Fruit fly (Drosophila melanogaster) whole organism, embryonic: ENCODE results near the gene Spase25.

Source experiments
- Aef1 ChIP-seq: fragments of 200-800 bp; sonication (Bioruptor generic); IDR thresholded peaks from 3 replicates; pipeline ENCODE4 v1.3.6; 2022; ENCODE audit warnings: missing biosample characterization, missing genetic modification characterization
- B-H1 ChIP-seq: fragments of 200-800 bp; sonication (Bioruptor generic); IDR thresholded peaks from 3 replicates; pipeline ENCODE4 v1.3.6; 2022; ENCODE audit warnings: missing biosample characterization, missing genetic modification characterization
- CG11456 ChIP-seq: fragments of 200-800 bp; sonication (Bioruptor generic); IDR thresholded peaks from 3 replicates; pipeline ENCODE4 v1.3.6; 2022; ENCODE audit warnings: missing biosample characterization, missing genetic modification characterization
- CG11560 ChIP-seq: fragments of 200-800 bp; sonication (Bioruptor generic); IDR thresholded peaks from 3 replicates; pipeline ENCODE4 v1.3.6; 2022; ENCODE audit warnings: missing biosample characterization, missing genetic modification characterization
- CG13296 ChIP-seq: fragments of 200-800 bp; sonication (Bioruptor generic); optimal IDR thresholded peaks from 3 replicates; lab custom pipeline; 2018; ENCODE audit warnings: missing biosample characterization, mild to moderate bottlenecking, missing genetic modification characterization
- CG14050 ChIP-seq: fragments of 200-800 bp; sonication (Bioruptor generic); IDR thresholded peaks from 3 replicates; pipeline ENCODE4 v1.3.6; 2022; ENCODE audit warnings: missing biosample characterization, missing genetic modification characterization
- CG15269 ChIP-seq: fragments of 200-800 bp; sonication (Bioruptor generic); optimal IDR thresholded peaks from 2 replicates; lab custom pipeline; 2018; ENCODE audit warnings: missing biosample characterization, mild to moderate bottlenecking, missing genetic modification characterization, moderate library complexity
- CG15514 ChIP-seq: fragments of 200-800 bp; sonication (Bioruptor generic); optimal IDR thresholded peaks from 3 replicates; lab custom pipeline; 2017; ENCODE audit warnings: missing biosample characterization, missing genetic modification characterization, mild to moderate bottlenecking, moderate library complexity, missing genetic modification reagents
- CG17359 ChIP-seq: fragments of 200-800 bp; sonication (Bioruptor generic); optimal IDR thresholded peaks from 3 replicates; lab custom pipeline; 2018; ENCODE audit warnings: missing biosample characterization, mild to moderate bottlenecking, missing genetic modification characterization, moderate library complexity
- CG17385 ChIP-seq: fragments of 200-800 bp; sonication (Bioruptor generic); optimal IDR thresholded peaks from 3 replicates; lab custom pipeline; 2018; ENCODE audit warnings: missing biosample characterization, mild to moderate bottlenecking, missing genetic modification characterization
- CG1832 ChIP-seq: fragments of 200-800 bp; sonication (Bioruptor generic); optimal IDR thresholded peaks from 2 replicates; lab custom pipeline; 2017; ENCODE audit warnings: missing biosample characterization, mild to moderate bottlenecking, missing genetic modification characterization, inconsistent platforms
- CG18619 ChIP-seq: fragments of 200-800 bp; sonication (Bioruptor generic); optimal IDR thresholded peaks from 3 replicates; lab custom pipeline; 2017; ENCODE audit warnings: missing biosample characterization, mild to moderate bottlenecking, missing genetic modification characterization
- CG2116 ChIP-seq: fragments of 200-800 bp; sonication (Bioruptor generic); optimal IDR thresholded peaks from 3 replicates; lab custom pipeline; 2018; ENCODE audit warnings: missing biosample characterization, mild to moderate bottlenecking, missing genetic modification characterization
- CG2889 ChIP-seq: fragments of 200-800 bp; sonication (Bioruptor generic); IDR thresholded peaks from 3 replicates; pipeline ENCODE4 v1.3.6; 2022; ENCODE audit warnings: missing biosample characterization, missing genetic modification characterization
- CG30020 ChIP-seq: fragments of 200-800 bp; optimal IDR thresholded peaks from 2 replicates; lab custom pipeline; 2019; ENCODE audit warnings: missing biosample characterization, mild to moderate bottlenecking, missing genetic modification characterization, moderate library complexity
- CG6765 ChIP-seq: fragments of 200-800 bp; sonication (Bioruptor generic); optimal IDR thresholded peaks from 3 replicates; lab custom pipeline; 2017; ENCODE audit warnings: missing biosample characterization, mild to moderate bottlenecking, missing genetic modification characterization
- CG7745 ChIP-seq: fragments of 200-800 bp; sonication (Bioruptor generic); optimal IDR thresholded peaks from 2 replicates; lab custom pipeline; 2018; ENCODE audit warnings: missing biosample characterization, mild to moderate bottlenecking, missing genetic modification characterization, moderate library complexity
- CG7839 ChIP-seq: fragments of 200-800 bp; sonication (Bioruptor generic); optimal IDR thresholded peaks from 3 replicates; lab custom pipeline; 2018; ENCODE audit warnings: missing biosample characterization, mild to moderate bottlenecking, missing genetic modification characterization, moderate library complexity
- CG8290 ChIP-seq, 3 experiments: fragments of 200-800 bp; sonication (Bioruptor generic); optimal IDR thresholded peaks; 2 replicates each; lab custom pipeline; 2016 to 2019; ENCODE audit warnings: missing biosample characterization in 3 of 3, missing genetic modification characterization in 3 of 3, mild to moderate bottlenecking in 2 of 3, moderate library complexity in 1 of 3
- CG8388 ChIP-seq: fragments of 200-800 bp; sonication (Bioruptor generic); optimal IDR thresholded peaks from 2 replicates; lab custom pipeline; 2019; ENCODE audit warnings: missing biosample characterization, mild to moderate bottlenecking, missing genetic modification characterization, moderate library complexity
- Camta ChIP-seq: fragments of 200-800 bp; sonication (Bioruptor generic); optimal IDR thresholded peaks from 2 replicates; lab custom pipeline; 2016; ENCODE audit warnings: missing biosample characterization, missing genetic modification characterization
- Dek ChIP-seq: fragments of 200-800 bp; sonication (Bioruptor generic); optimal IDR thresholded peaks from 3 replicates; lab custom pipeline; 2019; ENCODE audit warnings: missing biosample characterization, mild to moderate bottlenecking, missing genetic modification characterization, moderate library complexity
- E2f1 ChIP-seq: fragments of 200-800 bp; sonication (Bioruptor generic); IDR thresholded peaks from 2 replicates; pipeline ENCODE4 v1.3.6; 2022; ENCODE audit warnings: missing biosample characterization, missing genetic modification characterization
- Fer1 ChIP-seq: fragments of 200-800 bp; sonication (Bioruptor generic); optimal IDR thresholded peaks from 2 replicates; lab custom pipeline; 2017; ENCODE audit warnings: missing biosample characterization, mild to moderate bottlenecking, missing genetic modification characterization
- HmgD ChIP-seq: fragments of 200-800 bp; sonication (Bioruptor generic); optimal IDR thresholded peaks from 3 replicates; lab custom pipeline; 2016; ENCODE audit warnings: missing biosample characterization, missing genetic modification characterization
- Lhr ChIP-seq: fragments of 200-800 bp; sonication (Bioruptor generic); optimal IDR thresholded peaks from 3 replicates; lab custom pipeline; 2017; ENCODE audit warnings: mild to moderate bottlenecking, missing biosample characterization, missing genetic modification reagents, missing genetic modification characterization
- MESR4 ChIP-seq: fragments of 200-800 bp; sonication (Bioruptor generic); optimal IDR thresholded peaks from 2 replicates; lab custom pipeline; 2018; ENCODE audit warnings: missing biosample characterization, mild to moderate bottlenecking, missing genetic modification characterization, moderate library complexity
- Mrtf ChIP-seq: fragments of 200-800 bp; sonication (Bioruptor generic); IDR thresholded peaks from 3 replicates; pipeline ENCODE4 v1.3.6; 2022; ENCODE audit warnings: missing biosample characterization, missing genetic modification characterization
- Nf-YC ChIP-seq: fragments of 200-800 bp; optimal IDR thresholded peaks from 3 replicates; lab custom pipeline; 2019; ENCODE audit warnings: missing biosample characterization, mild to moderate bottlenecking, missing genetic modification characterization, moderate library complexity
- Sin3A ChIP-seq: fragments of >200 bp; optimal IDR thresholded peaks from 2 replicates; lab custom pipeline; 2018
- Six4 ChIP-seq: fragments of 200-800 bp; sonication (Bioruptor generic); optimal IDR thresholded peaks from 2 replicates; lab custom pipeline; 2016; ENCODE audit warnings: missing biosample characterization, missing genetic modification characterization
- Stat92E ChIP-seq, 3 experiments: fragments of >200 bp in 2 of 3; fragments of 200-800 bp in 1 of 3; sonication (Bioruptor generic) in 1 of 3; optimal IDR thresholded peaks; 2 replicates each; lab custom pipeline; 2017 to 2019; ENCODE audit warnings: missing biosample characterization in 3 of 3, missing genetic modification characterization in 3 of 3, mild to moderate bottlenecking in 1 of 3, moderate library complexity in 1 of 3
- TFAM ChIP-seq: fragments of 200-800 bp; sonication (Bioruptor generic); optimal IDR thresholded peaks from 2 replicates; lab custom pipeline; 2017; ENCODE audit warnings: missing biosample characterization, missing genetic modification characterization, inconsistent platforms
- Taf1 ChIP-seq: fragments of 200-800 bp; sonication (Bioruptor generic); IDR thresholded peaks from 2 replicates; pipeline ENCODE4 v1.3.6; 2022; ENCODE audit warnings: missing biosample characterization, missing genetic modification characterization
- amos ChIP-seq: fragments of 200-800 bp; sonication (Bioruptor generic); IDR thresholded peaks from 2 replicates; pipeline ENCODE4 v1.3.6; 2022; ENCODE audit warnings: missing biosample characterization, missing genetic modification characterization; ENCODE audit not compliant: partially characterized antibody
- crp ChIP-seq, 2 experiments: fragments of 200-800 bp; sonication (Bioruptor generic); optimal IDR thresholded peaks; 2 replicates in 1 of 2; 3 replicates in 1 of 2; lab custom pipeline; 2017; ENCODE audit warnings: missing biosample characterization in 2 of 2, missing genetic modification characterization in 2 of 2, mild to moderate bottlenecking in 1 of 2, moderate library complexity in 1 of 2
- dm ChIP-seq: fragments of 200-800 bp; sonication (Bioruptor generic); optimal IDR thresholded peaks from 3 replicates; lab custom pipeline; 2016; ENCODE audit warnings: missing biosample characterization, missing genetic modification characterization
- gce ChIP-seq: fragments of 200-800 bp; sonication (Bioruptor generic); IDR thresholded peaks from 3 replicates; pipeline ENCODE4 v1.3.6; 2022; ENCODE audit warnings: missing biosample characterization, missing genetic modification characterization
- hbn ChIP-seq: fragments of 200-800 bp; sonication (Bioruptor generic); IDR thresholded peaks from 2 replicates; pipeline ENCODE4 v1.3.6; 2022; ENCODE audit warnings: missing biosample characterization, missing genetic modification characterization; ENCODE audit not compliant: partially characterized antibody
- nerfin-2 ChIP-seq: fragments of 200-800 bp; sonication (Bioruptor generic); IDR thresholded peaks from 2 replicates; pipeline ENCODE4 v1.3.6; 2022; ENCODE audit warnings: missing biosample characterization, missing genetic modification characterization; ENCODE audit not compliant: partially characterized antibody
- pho ChIP-seq: fragments of 200-800 bp; sonication (Bioruptor generic); optimal IDR thresholded peaks from 2 replicates; lab custom pipeline; 2016; ENCODE audit warnings: missing biosample characterization, missing genetic modification characterization
- phol ChIP-seq: fragments of 200-800 bp; sonication (Bioruptor generic); optimal IDR thresholded peaks from 3 replicates; lab custom pipeline; 2018; ENCODE audit warnings: missing biosample characterization, mild to moderate bottlenecking, missing genetic modification characterization, moderate library complexity
- scrt ChIP-seq: fragments of 200-800 bp; sonication (Bioruptor generic); optimal IDR thresholded peaks from 2 replicates; lab custom pipeline; 2018; ENCODE audit warnings: missing biosample characterization, mild to moderate bottlenecking, missing genetic modification characterization, moderate library complexity
- sens ChIP-seq: fragments of 200-800 bp; sonication (Bioruptor generic); peaks from one replicate; lab custom pipeline; 2016; ENCODE audit warnings: missing biosample characterization, missing genetic modification characterization
- sr ChIP-seq: fragments of 200-800 bp; sonication (Bioruptor generic); IDR thresholded peaks from 3 replicates; pipeline ENCODE4 v1.3.6; 2022; ENCODE audit warnings: missing biosample characterization, missing genetic modification characterization
- tin ChIP-seq: fragments of 200-800 bp; sonication (Bioruptor generic); optimal IDR thresholded peaks from 3 replicates; lab custom pipeline; 2016; ENCODE audit warnings: missing biosample characterization, missing genetic modification characterization
- vfl ChIP-seq: fragments of 200-800 bp; sonication (Bioruptor generic); optimal IDR thresholded peaks from 2 replicates; lab custom pipeline; 2016; ENCODE audit warnings: missing biosample characterization, missing genetic modification characterization
- z ChIP-seq: fragments of 200-800 bp; sonication (Bioruptor generic); IDR thresholded peaks from 3 replicates; pipeline ENCODE4 v1.3.6; 2022; ENCODE audit warnings: missing biosample characterization, missing genetic modification characterization
- zfh1 ChIP-seq: fragments of 200-800 bp; sonication (Bioruptor generic); IDR thresholded peaks from 3 replicates; pipeline ENCODE4 v1.3.6; 2022; ENCODE audit warnings: missing biosample characterization, missing genetic modification characterization

The Spase25 gene

DNA sequence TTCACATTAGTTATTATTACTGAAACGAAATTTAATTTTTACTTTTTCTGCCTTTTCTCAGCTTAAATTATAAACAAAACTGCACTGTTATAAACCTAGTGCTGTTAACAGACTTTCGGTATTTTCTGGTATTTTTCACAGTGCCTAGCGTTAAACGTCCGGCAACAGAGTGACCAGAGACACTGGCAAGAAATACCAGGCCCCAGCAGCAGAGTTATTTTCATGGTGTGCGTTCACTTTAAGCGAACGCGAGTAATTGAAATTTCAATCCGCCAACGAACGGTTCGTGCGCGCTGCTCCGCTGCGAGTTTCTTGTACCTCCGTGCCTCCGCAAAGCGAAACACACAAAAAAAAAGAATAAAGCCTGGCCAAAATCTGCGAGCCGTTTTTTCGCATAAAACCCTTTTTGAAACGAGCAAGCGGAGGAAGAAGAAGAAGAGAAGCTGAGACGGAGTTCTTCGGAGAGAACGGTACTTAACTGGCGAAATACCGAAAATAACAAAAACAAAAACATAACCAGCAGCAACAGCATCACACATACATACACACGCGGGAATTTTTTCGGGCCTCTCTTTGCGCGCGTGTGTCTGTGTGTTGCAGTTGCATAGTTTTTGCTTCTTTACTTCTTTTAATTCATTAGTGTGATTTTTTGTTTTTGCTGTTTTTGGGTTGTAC is 8.0 kb downstream of the Spase25 start, which contains the start of gene Drak (continued):
- peak; percentile 39 for TF ChIP-seq scrt
- peak; percentile 25 for TF ChIP-seq Dek (tag; lab: Kevin White, UChicago)
- no peak for TF ChIP-seq nerfin-2 (GFP tag; lab: Robert Waterston, UW)
- peak; percentile 20 for TF ChIP-seq Nf-YC (tag; lab: Kevin White, UChicago)
- no peak for TF ChIP-seq B-H1
- peak; percentile 15 for TF ChIP-seq CG15269
- no peak for TF ChIP-seq dm (GFP tag; lab: Kevin White, UChicago)
- TF ChIP-seq CG13296 (GFP tag; lab: Kevin White, UChicago) = peak; percentile 14
- TF ChIP-seq CG11456 = no peak
- no peak for TF ChIP-seq E2f1 (GFP tag; lab: Robert Waterston, UW)
- TF ChIP-seq Stat92E (GFP tag; optimal IDR thresholded peaks at IDR 0.05; lab: Kevin White, UChicago) = no peak
- TF ChIP-seq CG14050 (GFP tag; lab: Robert Waterston, UW) = no peak
- TF ChIP-seq Mrtf (GFP tag; lab: Robert Waterston, UW) = no peak
- peak; percentile 1 for TF ChIP-seq phol
- no peak for TF ChIP-seq Six4
- no peak for TF ChIP-seq gce
- no peak for TF ChIP-seq CG1832 (GFP tag; lab: Kevin White, UChicago)
- TF ChIP-seq MESR4 (GFP tag; lab: Kevin White, UChicago) = peak; percentile 41
- no peak for TF ChIP-seq vfl (GFP tag; lab: Kevin White, UChicago)
- no peak for TF ChIP-seq TFAM
- TF ChIP-seq hbn (GFP tag; lab: Robert Waterston, UW) = no peak
- peak; percentile 37 for TF ChIP-seq CG6765 (GFP tag; lab: Kevin White, UChicago)
- TF ChIP-seq CG17385 (GFP tag; lab: Kevin White, UChicago) = peak; percentile 73
- peak; percentile 52 for TF ChIP-seq CG2116 (GFP tag; lab: Kevin White, UChicago)
- peak; percentile 12 for TF ChIP-seq CG17359 (tag; lab: Kevin White, UChicago)
- TF ChIP-seq Lhr (GFP tag; lab: Kevin White, UChicago) = peak; percentile 68
- TF ChIP-seq crp (GFP tag; optimal IDR thresholded peaks at IDR 0.05; lab: Kevin White, UChicago) = no peak
- TF ChIP-seq amos = no peak
- TF ChIP-seq sr (GFP tag; lab: Robert Waterston, UW) = no peak
- TF ChIP-seq CG18619 = no peak
- TF ChIP-seq Sin3A (lab: Kevin White, UChicago) = peak; percentile 82
- TF ChIP-seq tin = no peak
- no peak for TF ChIP-seq zfh1
- TF ChIP-seq z (GFP tag; lab: Robert Waterston, UW) = no peak
- TF ChIP-seq Fer1 = peak; percentile 47
- peak; percentile 38 for TF ChIP-seq HmgD (GFP tag; lab: Kevin White, UChicago)
- no peak for TF ChIP-seq pho (GFP tag; lab: Kevin White, UChicago)
- peak; percentile 41 for TF ChIP-seq CG30020 (tag; lab: Kevin White, UChicago)
- no peak for TF ChIP-seq CG7839 (tag; lab: Kevin White, UChicago)
- TF ChIP-seq CG7745 (tag; lab: Kevin White, UChicago) = no peak
- TF ChIP-seq CG2889 (GFP tag; lab: Robert Waterston, UW) = no peak
- TF ChIP-seq Taf1 (GFP tag; lab: Robert Waterston, UW) = no peak
- TF ChIP-seq CG15514 (GFP tag; lab: Kevin White, UChicago) = peak; percentile 54
- peak; percentile 61 for TF ChIP-seq sens
- TF ChIP-seq Camta (GFP tag; lab: Kevin White, UChicago) = no peak
- TF ChIP-seq CG11560 (tag; lab: Robert Waterston, UW) = no peak
- no peak for TF ChIP-seq CG8388
- no peak for TF ChIP-seq CG8290 (GFP tag; optimal IDR thresholded peaks at IDR 0.05; lab: Kevin White, UChicago)
- TF ChIP-seq CG8290 (tag; optimal IDR thresholded peaks at IDR 0.05; lab: Kevin White, UChicago) = peak in 1 of 2 experiments; percentile 40
- no peak for TF ChIP-seq Aef1 (GFP tag; lab: Robert Waterston, UW)
